Worm (Caenorhabditis elegans): Measurements from ENCODE around the gene str-240.

DNA sequence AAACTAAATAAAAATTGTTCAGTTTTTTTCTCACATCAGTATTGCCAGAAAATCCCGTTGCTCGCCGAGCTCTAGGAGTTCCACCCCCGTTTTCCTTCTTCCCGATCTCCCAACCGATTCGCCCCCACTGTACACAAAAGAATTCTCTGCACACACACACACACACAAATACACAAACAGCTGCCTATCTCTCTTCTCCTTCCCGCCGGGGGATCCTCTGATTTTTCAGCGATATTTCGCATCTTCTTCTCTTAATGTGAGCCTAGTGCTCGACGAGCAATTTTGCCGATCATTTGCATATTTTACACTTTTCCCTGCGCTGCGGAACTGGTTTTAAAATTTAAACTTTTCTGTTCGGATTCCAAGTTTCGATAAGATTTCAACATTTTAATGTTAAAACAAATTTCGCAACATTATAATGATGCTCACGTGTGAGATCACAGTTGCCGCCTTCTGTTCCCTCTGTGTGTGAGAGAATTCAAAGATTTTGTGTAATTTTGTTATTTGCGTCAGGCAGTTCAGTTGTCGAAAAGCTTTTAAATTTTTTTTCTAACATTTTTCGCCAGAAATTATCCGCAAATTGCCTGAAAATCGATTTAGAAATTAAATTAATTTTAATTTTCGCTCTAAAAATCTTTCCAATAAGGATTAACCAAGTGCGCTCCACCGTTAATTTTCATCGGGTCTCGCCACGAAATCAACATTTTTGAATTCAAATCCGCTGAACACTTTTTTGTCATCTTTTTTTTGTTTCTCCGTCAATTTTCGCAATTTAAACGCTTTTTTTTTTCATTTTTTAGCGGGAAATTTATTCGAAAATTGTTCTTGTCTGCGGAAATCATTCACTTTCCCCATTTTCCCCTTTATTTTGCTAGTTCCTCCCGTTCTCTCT lies 50.4 kb downstream of the str-240 start:
- TF ChIP-seq ztf-29 (GFP tag; IDR thresholded peaks at IDR 0.05), result no peak
- TF ChIP-seq ref-1 (GFP tag; conservative IDR thresholded peaks at IDR 0.05), result no peak
- TF ChIP-seq klf-2 (GFP tag; conservative IDR thresholded peaks at IDR 0.05), result no peak
- no peak for TF ChIP-seq tab-1 (GFP tag; IDR thresholded peaks at IDR 0.05)
- TF ChIP-seq ztf-23 (GFP tag; IDR thresholded peaks at IDR 0.05), result 0 out of 2 replicates have a peak, but pooled peaks have one; percentile 36
- no peak for TF ChIP-seq med-1 (GFP tag; optimal IDR thresholded peaks at IDR 0.05; ENCODE audit: insufficient read depth)
- TF ChIP-seq flt-1 (GFP tag; IDR thresholded peaks at IDR 0.05), result no peak

Data from whole organism, midembryonic.